Worm (Caenorhabditis elegans) whole organism, early embryonic: Measurements from ENCODE around the gene ZC239.20.

Experiments used
- aly-1 ChIP-seq: sonication (generic microtip); optimal IDR thresholded peaks from 2 replicates; lab custom pipeline; 2016; ENCODE audit warnings: missing genetic modification characterization, missing compliant biosample characterization
- ama-1 ChIP-seq: fragments of 150-350 bp; optimal IDR thresholded peaks from 2 replicates; lab custom pipeline; 2014
- ceh-36 ChIP-seq: sonication (generic microtip); optimal IDR thresholded peaks from 2 replicates; lab custom pipeline; 2016; ENCODE audit warnings: missing genetic modification characterization, inconsistent platforms, missing compliant biosample characterization
- flt-1 ChIP-seq: fragments of 200-800 bp; sonication (Bioruptor generic); IDR thresholded peaks from 2 replicates; pipeline ENCODE4 v1.3.6; 2022; ENCODE audit warnings: missing genetic modification characterization, missing compliant biosample characterization
- hnd-1 ChIP-seq: sonication (generic microtip); optimal IDR thresholded peaks from 2 replicates; lab custom pipeline; 2016; ENCODE audit warnings: missing genetic modification characterization, missing compliant biosample characterization
- scrt-1 ChIP-seq: fragments of 200-800 bp; sonication (Bioruptor generic); IDR thresholded peaks from 2 replicates; pipeline ENCODE4 v1.3.6; 2022; ENCODE audit warnings: missing genetic modification characterization, missing compliant biosample characterization
- tbx-11 ChIP-seq: fragments of 200-800 bp; sonication (Bioruptor generic); IDR thresholded peaks from 2 replicates; pipeline ENCODE4 v1.3.6; 2022; ENCODE audit warnings: missing genetic modification characterization, missing compliant biosample characterization

DNA sequence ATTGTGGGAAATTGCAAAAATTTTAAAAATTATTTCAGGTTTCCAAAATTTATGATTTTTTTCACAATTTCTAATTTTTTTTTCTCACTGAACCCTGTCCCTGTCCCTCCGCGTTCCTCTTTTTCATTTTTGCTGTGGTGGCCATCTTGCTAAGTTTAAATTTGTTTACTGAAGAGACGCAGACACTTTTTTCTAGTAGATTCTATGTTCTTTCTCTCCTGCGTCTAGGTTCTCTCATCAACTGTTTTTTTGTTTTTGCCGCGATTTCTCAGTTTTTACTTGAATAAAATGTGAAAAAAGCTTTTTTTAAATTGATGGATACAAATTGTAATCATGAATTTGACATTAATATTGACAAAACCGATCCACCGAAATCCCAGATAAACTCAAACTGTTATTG, 2.9 kb upstream of the ZC239.20 start, which contains the start of gene ZC239.6:
- TF ChIP-seq scrt-1 (GFP tag; lab: Robert Waterston, UW) (no peak), ama-1 (lab: Kevin White, UChicago) (no peak), flt-1 (no peak), aly-1 (tag; lab: Kevin White, UChicago) (no peak), tbx-11 (GFP tag; lab: Robert Waterston, UW) (no peak), hnd-1 (tag; lab: Kevin White, UChicago) (no peak), ceh-36 (tag; lab: Kevin White, UChicago) (no peak)
